Worm (Caenorhabditis elegans): ENCODE results near the gene R13H4.2.

The R13H4.2 gene

DNA sequence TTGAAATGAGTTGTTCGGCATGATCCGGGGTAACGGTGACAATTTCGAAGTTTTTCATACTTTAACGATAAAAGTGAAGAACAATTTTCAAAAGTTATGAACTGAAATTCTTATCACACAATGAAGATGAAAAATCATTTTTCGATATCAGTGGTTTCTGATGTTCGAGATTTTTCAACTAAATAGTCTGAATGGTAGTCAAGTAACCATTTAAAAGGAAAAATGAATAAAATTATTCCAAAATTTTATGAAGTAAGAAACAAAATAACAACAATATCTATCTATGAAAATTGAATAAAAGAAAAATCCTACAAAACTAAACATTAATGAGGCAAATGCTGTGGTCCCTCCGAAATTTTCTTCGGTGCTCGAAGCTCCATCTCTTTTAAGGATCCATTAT is 10.5 kb upstream of the R13H4.2 start, which contains the start of gene D2023.4:
D2023.4 (minus strand) TSS at position 101 of the 400 bp plus-strand sequence.
- TF ChIP-seq elt-2 (tag; optimal IDR thresholded peaks at IDR 0.05) (peak; percentile 51), aly-2 (tag; optimal IDR thresholded peaks at IDR 0.05) (no peak)

ce11 chrV:11826967-11827366 is 9.2 kb upstream of the R13H4.2 start, which contains the start of the genes mpst-1 and D2023.6:
Gene mpst-1 (minus strand): TSS chrV:11827067.
Gene D2023.6 (plus strand): TSS chrV:11827354.
- TF ChIP-seq nhr-23 (tag; optimal IDR thresholded peaks at IDR 0.05) = peak; percentile 3
- TF ChIP-seq elt-3 (tag; optimal IDR thresholded peaks at IDR 0.05) = no peak
- no peak for TF ChIP-seq pha-4 (tag; optimal IDR thresholded peaks at IDR 0.05)
- TF ChIP-seq skn-1 (tag; optimal IDR thresholded peaks at IDR 0.05) = no peak
- no peak for TF ChIP-seq fkh-2 (tag; optimal IDR thresholded peaks at IDR 0.05)
- TF ChIP-seq nfya-1 (tag; optimal IDR thresholded peaks at IDR 0.05; ENCODE audit: insufficient read depth) = peak; percentile 37
- no peak for TF ChIP-seq nhr-76 (tag; optimal IDR thresholded peaks at IDR 0.05)
- TF ChIP-seq ceh-16 (tag; optimal IDR thresholded peaks at IDR 0.05) = no peak
- TF ChIP-seq egl-27 (tag; optimal IDR thresholded peaks at IDR 0.05) = no peak
- no peak for TF ChIP-seq nhr-28 (tag; optimal IDR thresholded peaks at IDR 0.05)

ce11 chrV:11829282-11829681 is 6.9 kb upstream of the R13H4.2 start, which contains the start of gene col-158:
Gene col-158 (plus strand): TSS chrV:11829582.
- TF ChIP-seq tbx-2 (tag; optimal IDR thresholded peaks at IDR 0.05) (no peak), lsy-12 (tag; optimal IDR thresholded peaks at IDR 0.05) (no peak), elt-3 (tag; optimal IDR thresholded peaks at IDR 0.05) (no peak), nhr-23 (tag; optimal IDR thresholded peaks at IDR 0.05) (no peak), ceh-9 (tag; optimal IDR thresholded peaks at IDR 0.05) (no peak), eor-1 (tag; optimal IDR thresholded peaks at IDR 0.05) (no peak), fkh-2 (tag; optimal IDR thresholded peaks at IDR 0.05) (no peak), nhr-237 (tag; optimal IDR thresholded peaks at IDR 0.05) (no peak), nhr-76 (tag; optimal IDR thresholded peaks at IDR 0.05) (no peak), nhr-77 (tag; optimal IDR thresholded peaks at IDR 0.05) (no peak)

DNA sequence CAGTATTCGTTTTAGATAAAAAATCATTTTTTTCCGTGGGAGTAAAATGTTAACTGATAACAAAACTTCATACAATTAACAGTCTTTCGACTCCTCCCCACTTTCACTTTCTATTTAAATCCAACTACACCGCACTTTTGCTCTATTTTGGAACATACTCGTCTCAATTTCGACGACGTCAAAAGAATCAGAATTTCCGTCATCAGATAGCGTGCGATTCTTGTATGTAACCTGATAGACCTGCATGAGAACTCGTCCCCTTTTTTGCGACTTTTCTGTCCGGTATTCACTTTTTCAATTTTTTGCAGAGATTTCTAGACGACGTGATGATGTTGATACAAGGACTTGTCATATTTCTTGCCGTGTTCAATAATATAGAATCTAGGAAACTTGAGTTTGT is 2.9 kb upstream of the R13H4.2 start, which contains the start of gene pho-8:
pho-8 (plus strand) TSS at position 301 of the 400 bp plus-strand sequence.
- TF ChIP-seq ceh-9 (tag; optimal IDR thresholded peaks at IDR 0.05) = no peak
- no peak for TF ChIP-seq ama-1 (optimal IDR thresholded peaks at IDR 0.05)
- TF ChIP-seq unc-39 (tag; optimal IDR thresholded peaks at IDR 0.05) = no peak
- TF ChIP-seq fos-1 (tag; optimal IDR thresholded peaks at IDR 0.05) = no peak
- no peak for TF ChIP-seq lin-39 (tag; optimal IDR thresholded peaks at IDR 0.05)
- no peak for TF ChIP-seq unc-62 (GFP tag; optimal IDR thresholded peaks at IDR 0.05)
- TF ChIP-seq pqm-1 (tag; optimal IDR thresholded peaks at IDR 0.05) = no peak
- TF ChIP-seq ztf-11 (tag; optimal IDR thresholded peaks at IDR 0.05) = no peak
- no peak for TF ChIP-seq lsy-12 (tag; optimal IDR thresholded peaks at IDR 0.05)
- no peak for TF ChIP-seq nhr-76 (tag; optimal IDR thresholded peaks at IDR 0.05)
- TF ChIP-seq ZK546.5 (tag; optimal IDR thresholded peaks at IDR 0.05) = no peak
- no peak for TF ChIP-seq mdl-1 (tag; optimal IDR thresholded peaks at IDR 0.05)
- TF ChIP-seq tbx-2 (tag; optimal IDR thresholded peaks at IDR 0.05) = no peak
- no peak for TF ChIP-seq nfya-1 (tag; optimal IDR thresholded peaks at IDR 0.05; ENCODE audit: insufficient read depth)
- TF ChIP-seq elt-3 (tag; optimal IDR thresholded peaks at IDR 0.05) = no peak
- TF ChIP-seq nhr-23 (tag; optimal IDR thresholded peaks at IDR 0.05) = no peak
- no peak for TF ChIP-seq zag-1 (tag; optimal IDR thresholded peaks at IDR 0.05)
- TF ChIP-seq pha-4 (tag; optimal IDR thresholded peaks at IDR 0.05) = no peak

ce11 chrV:11839220-11839619 is 3.0 kb downstream of the R13H4.2 start, which contains the start of gene idpb-5:
Gene idpb-5 (plus strand): TSS chrV:11839520.
- TF ChIP-seq elt-3 (tag; optimal IDR thresholded peaks at IDR 0.05) = no peak
- TF ChIP-seq elt-2 (tag; optimal IDR thresholded peaks at IDR 0.05) = no peak
- TF ChIP-seq nhr-76 (tag; optimal IDR thresholded peaks at IDR 0.05) = no peak
- no peak for TF ChIP-seq hmg-11 (tag; optimal IDR thresholded peaks at IDR 0.05)
- TF ChIP-seq aly-2 (tag; optimal IDR thresholded peaks at IDR 0.05) = no peak
- TF ChIP-seq nhr-43 (tag; optimal IDR thresholded peaks at IDR 0.05; ENCODE audit: poor library complexity, severe bottlenecking) = no peak
- no peak for TF ChIP-seq fkh-10 (GFP tag; optimal IDR thresholded peaks at IDR 0.05)
- no peak for TF ChIP-seq lsy-12 (tag; optimal IDR thresholded peaks at IDR 0.05)
- TF ChIP-seq snpc-4 (tag; optimal IDR thresholded peaks at IDR 0.05) = no peak
